Fruit fly (Drosophila melanogaster) whole organism, embryonic: ENCODE measurements around the gene CCDC151.

Source experiments
- Blimp-1 ChIP-seq: fragments of 200-800 bp; sonication (Bioruptor generic); optimal IDR thresholded peaks from 3 replicates; lab custom pipeline; 2018; ENCODE audit warnings: missing biosample characterization, missing genetic modification characterization, mild to moderate bottlenecking, moderate library complexity, missing genetic modification reagents
- CG12104 ChIP-seq: fragments of 200-800 bp; sonication (Bioruptor generic); optimal IDR thresholded peaks from 3 replicates; lab custom pipeline; 2016; ENCODE audit warnings: missing biosample characterization, missing genetic modification characterization
- CG16863 ChIP-seq: fragments of 200-800 bp; sonication (Bioruptor generic); optimal IDR thresholded peaks from 3 replicates; lab custom pipeline; 2016; ENCODE audit warnings: missing biosample characterization, missing genetic modification characterization
- CG17385 ChIP-seq: fragments of 200-800 bp; sonication (Bioruptor generic); optimal IDR thresholded peaks from 3 replicates; lab custom pipeline; 2018; ENCODE audit warnings: missing biosample characterization, mild to moderate bottlenecking, missing genetic modification characterization
- CG18599 ChIP-seq: fragments of 200-800 bp; sonication (Bioruptor generic); optimal IDR thresholded peaks from 3 replicates; lab custom pipeline; 2017; ENCODE audit warnings: missing biosample characterization, missing genetic modification characterization, mild to moderate bottlenecking, moderate library complexity, missing genetic modification reagents
- CG2889 ChIP-seq: fragments of 200-800 bp; sonication (Bioruptor generic); IDR thresholded peaks from 3 replicates; pipeline ENCODE4 v1.3.6; 2022; ENCODE audit warnings: missing biosample characterization, missing genetic modification characterization
- CG30403 ChIP-seq: fragments of 200-800 bp; sonication (Bioruptor generic); optimal IDR thresholded peaks from 3 replicates; lab custom pipeline; 2016; ENCODE audit warnings: missing biosample characterization, missing genetic modification characterization
- CG34376 ChIP-seq: fragments of 200-800 bp; sonication (Bioruptor generic); optimal IDR thresholded peaks from 2 replicates; lab custom pipeline; 2018; ENCODE audit warnings: missing biosample characterization, mild to moderate bottlenecking, missing genetic modification characterization
- CG34422 ChIP-seq: fragments of 200-800 bp; sonication (Bioruptor generic); IDR thresholded peaks from 3 replicates; pipeline ENCODE4 v1.3.6; 2022; ENCODE audit warnings: missing biosample characterization, missing genetic modification characterization
- CG3726 ChIP-seq: fragments of 200-800 bp; sonication (Bioruptor generic); IDR thresholded peaks from 3 replicates; pipeline ENCODE4, ENCODE4 v1.3.6; 2022; ENCODE audit warnings: missing biosample characterization, missing genetic modification characterization
- CG6791 ChIP-seq: fragments of 200-800 bp; sonication (Bioruptor generic); IDR thresholded peaks from 3 replicates; pipeline ENCODE4 v1.3.6; 2022; ENCODE audit warnings: missing biosample characterization, missing genetic modification characterization; ENCODE audit not compliant: partially characterized antibody
- CG7271 ChIP-seq: fragments of 200-800 bp; sonication (Bioruptor generic); optimal IDR thresholded peaks from 2 replicates; lab custom pipeline; 2018; ENCODE audit warnings: missing biosample characterization, mild to moderate bottlenecking, missing genetic modification characterization, moderate library complexity
- CG8089 ChIP-seq: fragments of 200-800 bp; sonication (Bioruptor generic); optimal IDR thresholded peaks from 3 replicates; lab custom pipeline; 2016; ENCODE audit warnings: missing biosample characterization, missing genetic modification characterization
- Camta ChIP-seq: fragments of 200-800 bp; sonication (Bioruptor generic); optimal IDR thresholded peaks from 2 replicates; lab custom pipeline; 2016; ENCODE audit warnings: missing biosample characterization, missing genetic modification characterization
- D ChIP-seq, 2 experiments: fragments of 200-800 bp in 1 of 2; fragments of >200 bp in 1 of 2; sonication (Bioruptor generic) in 1 of 2; optimal IDR thresholded peaks; 2 replicates in 1 of 2; 3 replicates in 1 of 2; lab custom pipeline; 2017; ENCODE audit warnings: mild to moderate bottlenecking in 1 of 2, missing biosample characterization in 1 of 2, missing genetic modification characterization in 1 of 2, missing genetic modification reagents in 1 of 2
- D19B ChIP-seq: fragments of 200-800 bp; sonication (Bioruptor generic); optimal IDR thresholded peaks from 2 replicates; lab custom pipeline; 2017; ENCODE audit warnings: missing biosample characterization, mild to moderate bottlenecking, missing genetic modification characterization
- Dfd ChIP-seq, 2 experiments: fragments of >200 bp; optimal IDR thresholded peaks; 2 replicates each; lab custom pipeline; 2017; ENCODE audit warnings: missing biosample characterization in 2 of 2, missing genetic modification characterization in 2 of 2
- Gsc ChIP-seq: fragments of 200-800 bp; sonication (Bioruptor generic); IDR thresholded peaks from 2 replicates; pipeline ENCODE4 v1.3.6; 2022; ENCODE audit warnings: missing biosample characterization, missing genetic modification characterization
- Hmx ChIP-seq: fragments of 200-800 bp; sonication (Bioruptor generic); optimal IDR thresholded peaks from 2 replicates; lab custom pipeline; 2016; ENCODE audit warnings: missing biosample characterization, missing genetic modification characterization
- Kr ChIP-seq: fragments of 200-800 bp; sonication (Bioruptor generic); optimal IDR thresholded peaks from 2 replicates; lab custom pipeline; 2017; ENCODE audit warnings: missing biosample characterization, mild to moderate bottlenecking, missing genetic modification characterization
- Max ChIP-seq: fragments of 200-800 bp; sonication (Bioruptor generic); optimal IDR thresholded peaks from 2 replicates; lab custom pipeline; 2016; ENCODE audit warnings: missing biosample characterization, mild to moderate bottlenecking, missing genetic modification characterization
- Mrtf ChIP-seq: fragments of 200-800 bp; sonication (Bioruptor generic); IDR thresholded peaks from 3 replicates; pipeline ENCODE4 v1.3.6; 2022; ENCODE audit warnings: missing biosample characterization, missing genetic modification characterization
- Nf-YA ChIP-seq: fragments of 200-800 bp; sonication (Bioruptor generic); IDR thresholded peaks from 2 replicates; pipeline ENCODE4 v1.3.6; 2022; ENCODE audit warnings: missing biosample characterization, missing genetic modification characterization
- Nf-YB ChIP-seq: fragments of 200-800 bp; sonication (Bioruptor generic); optimal IDR thresholded peaks from 3 replicates; lab custom pipeline; 2019; ENCODE audit warnings: missing biosample characterization, mild to moderate bottlenecking, missing genetic modification characterization, moderate library complexity
- Nf-YC ChIP-seq: fragments of 200-800 bp; optimal IDR thresholded peaks from 3 replicates; lab custom pipeline; 2019; ENCODE audit warnings: missing biosample characterization, mild to moderate bottlenecking, missing genetic modification characterization, moderate library complexity
- Ptx1 ChIP-seq: fragments of 200-800 bp; sonication (Bioruptor generic); IDR thresholded peaks from 2 replicates; pipeline ENCODE4 v1.3.6; 2022; ENCODE audit warnings: missing biosample characterization, missing genetic modification characterization
- Scr ChIP-seq: fragments of 200-800 bp; sonication (Bioruptor generic); IDR thresholded peaks from 2 replicates; pipeline ENCODE4 v1.3.6; 2022; ENCODE audit warnings: missing biosample characterization, missing genetic modification characterization; ENCODE audit not compliant: partially characterized antibody
- Vsx1 ChIP-seq: fragments of 200-800 bp; sonication (Bioruptor generic); optimal IDR thresholded peaks from 2 replicates; lab custom pipeline; 2017; ENCODE audit warnings: missing biosample characterization, mild to moderate bottlenecking, missing genetic modification characterization, missing genetic modification reagents
- ab ChIP-seq: fragments of 200-800 bp; sonication (Bioruptor generic); optimal IDR thresholded peaks from 2 replicates; lab custom pipeline; 2016; ENCODE audit warnings: missing biosample characterization, missing genetic modification characterization
- cad ChIP-seq: fragments of >200 bp; optimal IDR thresholded peaks from 2 replicates; lab custom pipeline; 2017; ENCODE audit warnings: missing biosample characterization, missing genetic modification characterization
- croc ChIP-seq: fragments of 200-800 bp; sonication (Bioruptor generic); conservative IDR thresholded peaks from 3 replicates; pipeline ENCODE4 v1.3.6; 2022; ENCODE audit warnings: missing biosample characterization, missing genetic modification characterization
- emc ChIP-seq: fragments of 200-800 bp; sonication (Bioruptor generic); optimal IDR thresholded peaks from 2 replicates; lab custom pipeline; 2016; ENCODE audit warnings: missing biosample characterization, missing genetic modification characterization
- esg ChIP-seq: fragments of 200-800 bp; sonication (Bioruptor generic); conservative IDR thresholded peaks from 2 replicates; pipeline ENCODE4 v1.3.6; 2022; ENCODE audit warnings: missing biosample characterization, missing genetic modification characterization
- eyg ChIP-seq: fragments of 200-800 bp; sonication (Bioruptor generic); optimal IDR thresholded peaks from 3 replicates; lab custom pipeline; 2016; ENCODE audit warnings: missing biosample characterization, missing genetic modification characterization
- fu2 ChIP-seq: fragments of 200-800 bp; sonication (Bioruptor generic); optimal IDR thresholded peaks from 2 replicates; lab custom pipeline; 2016; ENCODE audit warnings: missing biosample characterization, missing genetic modification characterization
- gcm ChIP-seq: fragments of 200-800 bp; sonication (Bioruptor generic); optimal IDR thresholded peaks from 2 replicates; lab custom pipeline; 2019; ENCODE audit warnings: missing biosample characterization, mild to moderate bottlenecking, missing genetic modification characterization, moderate library complexity
- gcm2 ChIP-seq: fragments of 200-800 bp; sonication (Bioruptor generic); optimal IDR thresholded peaks from 2 replicates; lab custom pipeline; 2016; ENCODE audit warnings: missing biosample characterization, missing genetic modification characterization
- ham ChIP-seq: fragments of 200-800 bp; sonication (Bioruptor generic); IDR thresholded peaks from 2 replicates; pipeline ENCODE4 v1.3.6; 2022; ENCODE audit warnings: missing biosample characterization, missing genetic modification characterization
- hbn ChIP-seq: fragments of 200-800 bp; sonication (Bioruptor generic); IDR thresholded peaks from 2 replicates; pipeline ENCODE4 v1.3.6; 2022; ENCODE audit warnings: missing biosample characterization, missing genetic modification characterization; ENCODE audit not compliant: partially characterized antibody
- hkb ChIP-seq, 2 experiments: fragments of 200-800 bp in 1 of 2; fragments of >200 bp in 1 of 2; sonication (Bioruptor generic) in 1 of 2; IDR thresholded peaks in 1 of 2; optimal IDR thresholded peaks in 1 of 2; 2 replicates each; pipeline versions ENCODE4 v1.3.6 to Lab custom; 2017 to 2022; ENCODE audit warnings: missing biosample characterization in 1 of 2, missing genetic modification characterization in 1 of 2
- jumu ChIP-seq: fragments of 200-800 bp; sonication (Bioruptor generic); optimal IDR thresholded peaks from 3 replicates; lab custom pipeline; 2016; ENCODE audit warnings: missing biosample characterization, missing genetic modification characterization
- lab ChIP-seq: fragments of 200-800 bp; sonication (Bioruptor generic); optimal IDR thresholded peaks from 3 replicates; lab custom pipeline; 2017; ENCODE audit warnings: missing biosample characterization, missing genetic modification characterization, mild to moderate bottlenecking, moderate library complexity, missing genetic modification reagents
- odd ChIP-seq: fragments of 200-800 bp; sonication (Bioruptor generic); optimal IDR thresholded peaks from 2 replicates; lab custom pipeline; 2017; ENCODE audit warnings: missing biosample characterization, mild to moderate bottlenecking, missing genetic modification characterization
- rib ChIP-seq: fragments of 200-800 bp; sonication (Bioruptor generic); IDR thresholded peaks from 2 replicates; pipeline ENCODE4 v1.3.6; 2022; ENCODE audit warnings: missing biosample characterization, missing genetic modification characterization
- row ChIP-seq: fragments of 200-800 bp; sonication (Bioruptor generic); IDR thresholded peaks from 3 replicates; pipeline ENCODE4 v1.3.6; 2022; ENCODE audit warnings: missing biosample characterization, missing genetic modification characterization
- run ChIP-seq: fragments of 200-800 bp; sonication (Bioruptor generic); optimal IDR thresholded peaks from 3 replicates; lab custom pipeline; 2018; ENCODE audit warnings: missing biosample characterization, mild to moderate bottlenecking, missing genetic modification characterization
- sob ChIP-seq: fragments of 200-800 bp; sonication (Bioruptor generic); IDR thresholded peaks from 2 replicates; pipeline ENCODE4 v1.3.6; 2022; ENCODE audit warnings: missing biosample characterization, missing genetic modification characterization
- tll ChIP-seq, 2 experiments: fragments of 200-800 bp in 1 of 2; fragments of >200 bp in 1 of 2; sonication (Bioruptor generic) in 1 of 2; optimal IDR thresholded peaks; 2 replicates each; lab custom pipeline; 2017 to 2019; ENCODE audit warnings: missing biosample characterization in 2 of 2, missing genetic modification characterization in 2 of 2, mild to moderate bottlenecking in 1 of 2, moderate library complexity in 1 of 2
- vfl ChIP-seq: fragments of 200-800 bp; sonication (Bioruptor generic); optimal IDR thresholded peaks from 2 replicates; lab custom pipeline; 2016; ENCODE audit warnings: missing biosample characterization, missing genetic modification characterization
- zfh1 ChIP-seq: fragments of 200-800 bp; sonication (Bioruptor generic); IDR thresholded peaks from 3 replicates; pipeline ENCODE4 v1.3.6; 2022; ENCODE audit warnings: missing biosample characterization, missing genetic modification characterization

Gene CCDC151

DNA sequence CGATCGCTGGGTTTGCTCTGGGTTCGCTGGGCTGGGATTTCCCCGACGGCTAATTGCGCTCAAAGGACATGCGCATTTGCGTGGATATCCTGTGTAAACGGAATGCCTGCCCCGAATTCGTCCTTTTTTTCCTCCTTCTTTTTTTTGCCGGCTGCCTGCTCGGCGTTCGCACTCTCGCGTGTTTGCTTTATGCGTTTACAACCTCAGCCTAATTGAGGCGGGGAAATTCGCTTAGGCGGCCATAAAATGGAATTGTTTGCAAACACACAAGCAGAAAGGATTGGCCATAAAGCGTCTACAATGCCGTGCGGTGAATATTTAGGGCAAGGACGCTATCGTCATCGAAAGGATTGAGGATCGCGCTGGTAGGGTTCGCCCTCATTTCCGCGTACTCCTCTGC, 44.2 kb downstream of the CCDC151 start (continued):
- TF ChIP-seq lab (GFP tag; lab: Kevin White, UChicago) (no peak), CG3726 (GFP tag; lab: Robert Waterston, UW) (no peak), eyg (no peak), CG34422 (GFP tag; lab: Robert Waterston, UW) (no peak), Vsx1 (GFP tag; lab: Kevin White, UChicago) (no peak), CG17385 (no peak), CG7271 (peak; percentile 91), Max (GFP tag; lab: Kevin White, UChicago) (no peak), emc (GFP tag; lab: Kevin White, UChicago) (no peak), hbn (GFP tag; lab: Robert Waterston, UW) (no peak), croc (GFP tag; lab: Robert Waterston, UW) (no peak), ab (GFP tag; lab: Kevin White, UChicago) (no peak), Dfd (GFP tag; optimal IDR thresholded peaks at IDR 0.05; lab: Kevin White, UChicago) (no peak), jumu (no peak), cad (GFP tag; lab: Kevin White, UChicago) (peak; percentile 99), Gsc (GFP tag; lab: Robert Waterston, UW) (no peak), CG18599 (GFP tag; lab: Kevin White, UChicago) (no peak), Hmx (GFP tag; lab: Kevin White, UChicago) (no peak), CG30403 (GFP tag; lab: Kevin White, UChicago) (no peak), tll (GFP tag; optimal IDR thresholded peaks at IDR 0.05; lab: Kevin White, UChicago) (peak in 1 of 2 experiments; percentile 81), Kr (GFP tag; lab: Kevin White, UChicago) (peak; percentile 44), D (optimal IDR thresholded peaks at IDR 0.05; lab: Kevin White, UChicago) (peak; percentile 41), D (GFP tag; optimal IDR thresholded peaks at IDR 0.05; lab: Kevin White, UChicago) (no peak), gcm2 (GFP tag; lab: Kevin White, UChicago) (no peak), hkb (optimal IDR thresholded peaks at IDR 0.05; lab: Kevin White, UChicago) (no peak), hkb (GFP tag; IDR thresholded peaks at IDR 0.05; lab: Robert Waterston, UW) (no peak), D19B (GFP tag; lab: Kevin White, UChicago) (no peak)

dm6 chr3L:11927287-11927743, 46.1 kb downstream of the CCDC151 start, which contains the start of gene byn:
Gene byn (plus strand): TSS chr3L:11927693.
- TF ChIP-seq Scr (GFP tag; lab: Robert Waterston, UW) = 0 out of 2 replicates have a peak, but pooled peaks have one; percentile 11
- TF ChIP-seq CG16863 (GFP tag; lab: Kevin White, UChicago) = no peak
- TF ChIP-seq vfl = peak; percentile 5
- 0 out of 2 replicates have a peak, but pooled peaks have one; percentile 13 for TF ChIP-seq sob
- TF ChIP-seq fu2 = no peak
- no peak for TF ChIP-seq CG34376
- no peak for TF ChIP-seq CG2889 (GFP tag; lab: Robert Waterston, UW)
- no peak for TF ChIP-seq Ptx1 (GFP tag; lab: Robert Waterston, UW)
- no peak for TF ChIP-seq zfh1
- no peak for TF ChIP-seq Mrtf (GFP tag; lab: Robert Waterston, UW)
- 0 out of 3 replicates have a peak, but pooled peaks have one; percentile 10 for TF ChIP-seq CG6791 (GFP tag; lab: Robert Waterston, UW)
- TF ChIP-seq Nf-YA (GFP tag; lab: Robert Waterston, UW) = peak; percentile 45; the same call in 1 of the 2 replicates
- no peak for TF ChIP-seq row
- no peak for TF ChIP-seq tll (GFP tag; optimal IDR thresholded peaks at IDR 0.05; lab: Kevin White, UChicago)
- TF ChIP-seq run (tag; lab: Kevin White, UChicago) = no peak
- no peak for TF ChIP-seq odd (GFP tag; lab: Kevin White, UChicago)
- peak; percentile 95 for TF ChIP-seq Nf-YB (GFP tag; lab: Kevin White, UChicago)
- TF ChIP-seq CG8089 (GFP tag; lab: Kevin White, UChicago) = no peak
- peak; percentile 95 for TF ChIP-seq Nf-YC (tag; lab: Kevin White, UChicago)
- TF ChIP-seq CG12104 (GFP tag; lab: Kevin White, UChicago) = no peak
- no peak for TF ChIP-seq Blimp-1 (GFP tag; lab: Kevin White, UChicago)
- TF ChIP-seq esg (GFP tag; lab: Robert Waterston, UW) = no peak
- TF ChIP-seq ham (GFP tag; lab: Robert Waterston, UW) = no peak
- TF ChIP-seq rib (GFP tag; lab: Robert Waterston, UW) = no peak
- TF ChIP-seq gcm (GFP tag; lab: Kevin White, UChicago) = no peak
- no peak for TF ChIP-seq Camta
